Fruit fly (Drosophila melanogaster) whole organism, prepupa: ENCODE results near the gene CG3323.
A peak's percentile ranks its signal among the peaks of the same experiment; 100 is the strongest.

Experiments used
- Blimp-1 ChIP-seq: fragments of 200-800 bp; sonication (Bioruptor generic); optimal IDR thresholded peaks from 3 replicates; lab custom pipeline; 2017; ENCODE audit warnings: missing biosample characterization, missing genetic modification characterization, mild to moderate bottlenecking, moderate library complexity, missing genetic modification reagents
- CG11762 ChIP-seq: fragments of 200-800 bp; sonication (Bioruptor generic); optimal IDR thresholded peaks from 3 replicates; lab custom pipeline; 2016; ENCODE audit warnings: missing biosample characterization, missing genetic modification characterization; ENCODE audit not compliant: insufficient read depth
- CG11902 ChIP-seq: fragments of 200-800 bp; sonication (Bioruptor generic); optimal IDR thresholded peaks from 3 replicates; lab custom pipeline; 2016; ENCODE audit warnings: missing biosample characterization, missing genetic modification characterization
- CG1621 ChIP-seq: fragments of 200-800 bp; sonication (Bioruptor generic); optimal IDR thresholded peaks from 3 replicates; lab custom pipeline; 2018; ENCODE audit warnings: missing biosample characterization, mild to moderate bottlenecking, missing genetic modification characterization
- CG16779 ChIP-seq: fragments of 200-800 bp; sonication (Bioruptor generic); optimal IDR thresholded peaks from 3 replicates; lab custom pipeline; 2017; ENCODE audit warnings: missing biosample characterization, mild to moderate bottlenecking, missing genetic modification characterization
- CG31627 ChIP-seq: fragments of 200-800 bp; sonication (Bioruptor generic); optimal IDR thresholded peaks from 3 replicates; lab custom pipeline; 2016; ENCODE audit warnings: missing biosample characterization, missing genetic modification characterization
- CG32006 ChIP-seq: fragments of 200-800 bp; sonication (Bioruptor generic); optimal IDR thresholded peaks from 3 replicates; lab custom pipeline; 2017; ENCODE audit warnings: missing biosample characterization, mild to moderate bottlenecking, missing genetic modification characterization
- CG4318 ChIP-seq: fragments of 200-800 bp; sonication (Bioruptor generic); optimal IDR thresholded peaks from 3 replicates; lab custom pipeline; 2017; ENCODE audit warnings: missing biosample characterization, mild to moderate bottlenecking, missing genetic modification characterization
- CG6163 ChIP-seq: fragments of 200-800 bp; sonication (Bioruptor generic); IDR thresholded peaks from 3 replicates; pipeline ENCODE4 v1.3.6; 2022; ENCODE audit warnings: missing biosample characterization, missing genetic modification characterization
- CG6276 ChIP-seq: fragments of 200-800 bp; sonication (Bioruptor generic); optimal IDR thresholded peaks from 2 replicates; lab custom pipeline; 2017; ENCODE audit warnings: missing biosample characterization, mild to moderate bottlenecking, missing genetic modification characterization
- CG6808 ChIP-seq: fragments of 200-800 bp; sonication (Bioruptor generic); optimal IDR thresholded peaks from 3 replicates; lab custom pipeline; 2017; ENCODE audit warnings: missing biosample characterization, missing genetic modification characterization, mild to moderate bottlenecking, moderate library complexity, missing genetic modification reagents
- CG6854 ChIP-seq: fragments of 200-800 bp; sonication (Bioruptor generic); optimal IDR thresholded peaks from 2 replicates; lab custom pipeline; 2017; ENCODE audit warnings: missing biosample characterization, mild to moderate bottlenecking, missing genetic modification characterization
- CG7368 ChIP-seq: fragments of 200-800 bp; sonication (Bioruptor generic); optimal IDR thresholded peaks from 3 replicates; lab custom pipeline; 2016; ENCODE audit warnings: missing biosample characterization, missing genetic modification characterization
- CG8119 ChIP-seq: fragments of 200-800 bp; sonication (Bioruptor generic); IDR thresholded peaks from 3 replicates; pipeline ENCODE4 v1.3.6; 2022; ENCODE audit warnings: missing biosample characterization, missing genetic modification characterization
- CG8632 ChIP-seq: fragments of 200-800 bp; sonication (Bioruptor generic); optimal IDR thresholded peaks from 3 replicates; lab custom pipeline; 2016; ENCODE audit warnings: missing biosample characterization, missing genetic modification characterization
- CG9139 ChIP-seq: fragments of 200-800 bp; sonication (Bioruptor generic); optimal IDR thresholded peaks from 3 replicates; lab custom pipeline; 2017; ENCODE audit warnings: missing biosample characterization, mild to moderate bottlenecking, missing genetic modification characterization
- Eip75B ChIP-seq: fragments of 200-800 bp; sonication (Bioruptor generic); optimal IDR thresholded peaks from 3 replicates; lab custom pipeline; 2016; ENCODE audit warnings: missing biosample characterization, missing genetic modification characterization
- Eip78C ChIP-seq: fragments of 200-800 bp; sonication (Bioruptor generic); peaks from one replicate; lab custom pipeline; 2016; ENCODE audit warnings: missing biosample characterization, missing genetic modification characterization
- Eip93F ChIP-seq: fragments of 200-800 bp; sonication (Bioruptor generic); optimal IDR thresholded peaks from 2 replicates; lab custom pipeline; 2016; ENCODE audit warnings: missing biosample characterization, mild to moderate bottlenecking, missing genetic modification characterization
- Ets21C ChIP-seq: fragments of 200-800 bp; sonication (Bioruptor generic); optimal IDR thresholded peaks from 3 replicates; lab custom pipeline; 2016; ENCODE audit warnings: missing biosample characterization, missing genetic modification characterization
- Ets96B ChIP-seq: fragments of 200-800 bp; optimal IDR thresholded peaks from 2 replicates; lab custom pipeline; 2019; ENCODE audit warnings: missing biosample characterization, mild to moderate bottlenecking, missing genetic modification characterization, moderate library complexity
- Gug ChIP-seq: fragments of 200-800 bp; sonication (Bioruptor generic); IDR thresholded peaks from 2 replicates; pipeline ENCODE4 v1.3.6; 2022; ENCODE audit warnings: missing biosample characterization, missing genetic modification characterization
- Hr38 ChIP-seq: sonication (Bioruptor generic); optimal IDR thresholded peaks from 2 replicates; lab custom pipeline; 2016; ENCODE audit warnings: missing biosample characterization, missing genetic modification characterization
- Hr39 ChIP-seq: fragments of 200-800 bp; sonication (Bioruptor generic); optimal IDR thresholded peaks from 2 replicates; lab custom pipeline; 2016; ENCODE audit warnings: missing biosample characterization, missing genetic modification characterization
- Hr4 ChIP-seq: fragments of 200-800 bp; sonication (Bioruptor generic); optimal IDR thresholded peaks from 3 replicates; lab custom pipeline; 2016; ENCODE audit warnings: missing biosample characterization, missing genetic modification characterization
- Lpt ChIP-seq: fragments of 200-800 bp; sonication (Bioruptor generic); optimal IDR thresholded peaks from 3 replicates; lab custom pipeline; 2016; ENCODE audit warnings: missing biosample characterization, missing genetic modification characterization
- Met ChIP-seq: fragments of 200-800 bp; sonication (Bioruptor generic); optimal IDR thresholded peaks from 3 replicates; lab custom pipeline; 2016; ENCODE audit warnings: missing biosample characterization, missing genetic modification characterization
- OdsH ChIP-seq: fragments of 200-800 bp; sonication (Bioruptor generic); optimal IDR thresholded peaks from 3 replicates; lab custom pipeline; 2016; ENCODE audit warnings: missing biosample characterization, missing genetic modification characterization
- Smox ChIP-seq: fragments of 200-800 bp; sonication (Bioruptor generic); optimal IDR thresholded peaks from 3 replicates; lab custom pipeline; 2016; ENCODE audit warnings: missing biosample characterization, missing genetic modification characterization
- Sox102F ChIP-seq: fragments of 200-800 bp; sonication (Bioruptor generic); optimal IDR thresholded peaks from 2 replicates; lab custom pipeline; 2016; ENCODE audit warnings: missing biosample characterization, mild to moderate bottlenecking, missing genetic modification characterization
- Sox14 ChIP-seq: fragments of 200-800 bp; sonication (Bioruptor generic); optimal IDR thresholded peaks from 3 replicates; lab custom pipeline; 2016; ENCODE audit warnings: missing biosample characterization, missing genetic modification characterization
- Sox15 ChIP-seq: fragments of 200-800 bp; sonication (Bioruptor generic); optimal IDR thresholded peaks from 3 replicates; lab custom pipeline; 2016; ENCODE audit warnings: missing biosample characterization, missing genetic modification characterization
- achi ChIP-seq: fragments of 200-800 bp; sonication (Bioruptor generic); optimal IDR thresholded peaks from 3 replicates; lab custom pipeline; 2016; ENCODE audit warnings: missing biosample characterization, missing genetic modification characterization
- acj6 ChIP-seq: fragments of 200-800 bp; sonication (Bioruptor generic); optimal IDR thresholded peaks from 3 replicates; lab custom pipeline; 2016; ENCODE audit warnings: missing biosample characterization, missing genetic modification characterization
- cyc ChIP-seq: fragments of 200-800 bp; sonication (Bioruptor generic); optimal IDR thresholded peaks from 3 replicates; lab custom pipeline; 2016; ENCODE audit warnings: missing biosample characterization, missing genetic modification characterization
- dac ChIP-seq: fragments of 200-800 bp; sonication (Bioruptor generic); optimal IDR thresholded peaks from 2 replicates; lab custom pipeline; 2017; ENCODE audit warnings: missing biosample characterization, mild to moderate bottlenecking, missing genetic modification characterization
- dsx ChIP-seq: fragments of 200-800 bp; optimal IDR thresholded peaks from 3 replicates; lab custom pipeline; 2019; ENCODE audit warnings: missing biosample characterization, mild to moderate bottlenecking, missing genetic modification characterization, moderate library complexity; ENCODE audit not compliant: poor library complexity, severe bottlenecking
- eg ChIP-seq: fragments of 200-800 bp; sonication (Bioruptor generic); IDR thresholded peaks from 3 replicates; pipeline ENCODE4 v1.3.6; 2022; ENCODE audit warnings: missing biosample characterization, missing genetic modification characterization
- fd59A ChIP-seq: fragments of 200-800 bp; sonication (Bioruptor generic); optimal IDR thresholded peaks from 2 replicates; lab custom pipeline; 2017; ENCODE audit warnings: missing biosample characterization, mild to moderate bottlenecking, missing genetic modification characterization, missing genetic modification reagents
- fd85E ChIP-seq: fragments of 200-800 bp; sonication (Bioruptor generic); optimal IDR thresholded peaks from 3 replicates; lab custom pipeline; 2016; ENCODE audit warnings: missing biosample characterization, missing genetic modification characterization
- lz ChIP-seq: fragments of 200-800 bp; sonication (Bioruptor generic); optimal IDR thresholded peaks from 3 replicates; lab custom pipeline; 2016; ENCODE audit warnings: missing biosample characterization, missing genetic modification characterization
- net ChIP-seq: fragments of 200-800 bp; sonication (Bioruptor generic); optimal IDR thresholded peaks from 3 replicates; lab custom pipeline; 2016; ENCODE audit warnings: missing biosample characterization, missing genetic modification characterization
- salr ChIP-seq, 2 experiments: fragments of 200-800 bp; sonication (Bioruptor generic); optimal IDR thresholded peaks; 3 replicates each; lab custom pipeline; 2016 to 2018; ENCODE audit warnings: missing biosample characterization in 2 of 2, missing genetic modification characterization in 2 of 2, mild to moderate bottlenecking in 1 of 2
- spab ChIP-seq: fragments of 200-800 bp; sonication (Bioruptor generic); optimal IDR thresholded peaks from 2 replicates; lab custom pipeline; 2017; ENCODE audit warnings: missing biosample characterization, mild to moderate bottlenecking, missing genetic modification characterization, missing genetic modification reagents
- ss ChIP-seq, 2 experiments: fragments of 200-800 bp; sonication (Bioruptor generic); optimal IDR thresholded peaks; 2 replicates in 1 of 2; 3 replicates in 1 of 2; lab custom pipeline; 2017 to 2018; ENCODE audit warnings: mild to moderate bottlenecking in 2 of 2, missing biosample characterization in 2 of 2, missing genetic modification characterization in 2 of 2, moderate library complexity in 1 of 2
- svp ChIP-seq: fragments of 200-800 bp; sonication (Bioruptor generic); peaks from one replicate; lab custom pipeline; 2016; ENCODE audit warnings: missing biosample characterization, missing genetic modification characterization
- topi ChIP-seq: fragments of 200-800 bp; sonication (Bioruptor generic); optimal IDR thresholded peaks from 3 replicates; lab custom pipeline; 2016; ENCODE audit warnings: missing biosample characterization, missing genetic modification characterization
- vri ChIP-seq: fragments of 200-800 bp; sonication (Bioruptor generic); optimal IDR thresholded peaks from 3 replicates; lab custom pipeline; 2016; ENCODE audit warnings: missing biosample characterization, mild to moderate bottlenecking, missing genetic modification characterization

CG3323 gene

dm6 chrX:5336722-5337121, 31.2 kb upstream of the CG3323 start (continued):
- TF ChIP-seq Sox14 (GFP tag; lab: Kevin White, UChicago) (peak; percentile 54), net (GFP tag; lab: Kevin White, UChicago) (peak; percentile 1), Lpt (GFP tag; lab: Kevin White, UChicago) (no peak), Eip78C (GFP tag; lab: Kevin White, UChicago) (no peak), dsx (GFP tag; lab: Kevin White, UChicago) (no peak), CG11762 (no peak), dac (GFP tag; lab: Kevin White, UChicago) (peak; percentile 20), Met (peak; percentile 57), CG6276 (GFP tag; lab: Kevin White, UChicago) (peak; percentile 64), achi (GFP tag; lab: Kevin White, UChicago) (peak; percentile 57), svp (GFP tag; lab: Kevin White, UChicago) (peak; percentile 30), vri (peak; percentile 15), Sox15 (peak; percentile 63), CG8632 (GFP tag; lab: Kevin White, UChicago) (peak; percentile 56), topi (GFP tag; lab: Kevin White, UChicago) (peak; percentile 85), CG11902 (GFP tag; lab: Kevin White, UChicago) (peak; percentile 63), Ets21C (GFP tag; lab: Kevin White, UChicago) (peak; percentile 47), CG6808 (GFP tag; lab: Kevin White, UChicago) (peak; percentile 22), Ets96B (tag; lab: Kevin White, UChicago) (peak; percentile 21), CG32006 (GFP tag; lab: Kevin White, UChicago) (peak; percentile 60), CG16779 (tag; lab: Kevin White, UChicago) (no peak), cyc (GFP tag; lab: Kevin White, UChicago) (peak; percentile 68), Blimp-1 (GFP tag; lab: Kevin White, UChicago) (peak; percentile 64), Hr39 (GFP tag; lab: Kevin White, UChicago) (peak; percentile 41), Gug (GFP tag; lab: Robert Waterston, UW) (no peak), CG8119 (GFP tag; lab: Robert Waterston, UW) (peak; percentile 67), Smox (GFP tag; lab: Kevin White, UChicago) (peak; percentile 60), CG31627 (GFP tag; lab: Kevin White, UChicago) (peak; percentile 45), CG7368 (GFP tag; lab: Kevin White, UChicago) (peak; percentile 9), lz (peak; percentile 73), Hr38 (GFP tag; lab: Kevin White, UChicago) (no peak), salr (GFP tag; optimal IDR thresholded peaks at IDR 0.05; lab: Kevin White, UChicago) (no peak), CG9139 (no peak), fd59A (GFP tag; lab: Kevin White, UChicago) (peak; percentile 26), Hr4 (GFP tag; lab: Kevin White, UChicago) (peak; percentile 19), fd85E (GFP tag; lab: Kevin White, UChicago) (no peak), CG6163 (GFP tag; lab: Robert Waterston, UW) (0 out of 3 replicates have a peak, but pooled peaks have one; percentile 25)
- TF ChIP-seq, all 60 proteins: peak for 44

dm6 chrX:5332259-5332862, 26.9 kb upstream of the CG3323 start, which contains the start of gene CanB:
TSS of gene CanB (plus strand) at chrX:5332499.
- TF ChIP-seq CG8632 (GFP tag; lab: Kevin White, UChicago): no peak
- no peak for TF ChIP-seq Blimp-1 (GFP tag; lab: Kevin White, UChicago)
- TF ChIP-seq Ets96B (tag; lab: Kevin White, UChicago): no peak
- peak; percentile 10 for TF ChIP-seq lz
- peak; percentile 9 for TF ChIP-seq OdsH (GFP tag; lab: Kevin White, UChicago)
- no peak for TF ChIP-seq Eip93F (GFP tag; lab: Kevin White, UChicago)
- no peak for TF ChIP-seq vri
- no peak for TF ChIP-seq CG9139
- peak; percentile 2 for TF ChIP-seq net (GFP tag; lab: Kevin White, UChicago)
- TF ChIP-seq CG6854 (GFP tag; lab: Kevin White, UChicago): no peak
- no peak for TF ChIP-seq dsx (GFP tag; lab: Kevin White, UChicago)
- TF ChIP-seq dac (GFP tag; lab: Kevin White, UChicago): no peak
- TF ChIP-seq CG1621 (tag; lab: Kevin White, UChicago): no peak
- TF ChIP-seq CG6808 (GFP tag; lab: Kevin White, UChicago): no peak
- no peak for TF ChIP-seq Eip75B (GFP tag; lab: Kevin White, UChicago)
- no peak for TF ChIP-seq svp (GFP tag; lab: Kevin White, UChicago)
- TF ChIP-seq eg (GFP tag; lab: Robert Waterston, UW): 0 out of 3 replicates have a peak, but pooled peaks have one; percentile 18
- TF ChIP-seq CG4318 (GFP tag; lab: Kevin White, UChicago): no peak
- TF ChIP-seq Sox14 (GFP tag; lab: Kevin White, UChicago): no peak
- peak; percentile 30 for TF ChIP-seq Sox102F (GFP tag; lab: Kevin White, UChicago)
- no peak for TF ChIP-seq CG16779 (tag; lab: Kevin White, UChicago)
- TF ChIP-seq Hr39 (GFP tag; lab: Kevin White, UChicago): peak; percentile 23
- TF ChIP-seq spab (GFP tag; lab: Kevin White, UChicago): no peak
- no peak for TF ChIP-seq Hr38 (GFP tag; lab: Kevin White, UChicago)
- TF ChIP-seq ss (GFP tag; optimal IDR thresholded peaks at IDR 0.05; lab: Kevin White, UChicago): no peak
- TF ChIP-seq acj6: peak; percentile 24
